Fruit fly (Drosophila melanogaster) whole organism, pupa: ENCODE measurements around the gene CG3176.
A peak's percentile ranks its signal among the peaks of the same experiment; 100 is the strongest.

ENCODE experiments used
- CG15710 ChIP-seq: fragments of 200-800 bp; sonication (Bioruptor generic); optimal IDR thresholded peaks from 2 replicates; lab custom pipeline; 2018; ENCODE audit warnings: missing biosample characterization, mild to moderate bottlenecking, missing genetic modification characterization, moderate library complexity
- CG8301 ChIP-seq: fragments of 200-800 bp; sonication (Bioruptor generic); optimal IDR thresholded peaks from 2 replicates; lab custom pipeline; 2018; ENCODE audit warnings: missing biosample characterization, mild to moderate bottlenecking, missing genetic modification characterization

- TF ChIP-seq CG15710 (tag; lab: Kevin White, UChicago) = peak; percentile 2
- TF ChIP-seq CG8301 = no peak
Measured at dm6 chrX:476230-477143, 5.2 kb upstream of the CG3176 start, which contains the start of the genes ebo and CG13373.
